Worm (Caenorhabditis elegans) whole organism, mixed stage, embryonic: ENCODE results near the gene Y94H6A.3.
A peak's percentile ranks its signal among the peaks of the same experiment; 100 is the strongest.

Experiments
- M03D4.4 ChIP-seq: sonication (generic microtip); optimal IDR thresholded peaks from 2 replicates; lab custom pipeline; 2017; ENCODE audit warnings: mild to moderate bottlenecking, missing genetic modification characterization, missing compliant biosample characterization
- bed-3 ChIP-seq: fragments of 200-800 bp; sonication (Bioruptor generic); optimal IDR thresholded peaks from 3 replicates; lab custom pipeline; 2018; ENCODE audit warnings: mild to moderate bottlenecking, missing genetic modification characterization, moderate library complexity, missing compliant biosample characterization
- blmp-1 ChIP-seq: fragments of 150-350 bp; optimal IDR thresholded peaks from 2 replicates; lab custom pipeline; 2014; ENCODE audit warnings: missing biosample characterization, missing genetic modification characterization
- ceh-39 ChIP-seq: fragments of 150-350 bp; optimal IDR thresholded peaks from 2 replicates; lab custom pipeline; 2014; ENCODE audit warnings: missing biosample characterization, missing genetic modification characterization
- ceh-43 ChIP-seq: fragments of 200-800 bp; sonication (Bioruptor generic); optimal IDR thresholded peaks from 2 replicates; lab custom pipeline; 2018; ENCODE audit warnings: mild to moderate bottlenecking, missing genetic modification characterization, moderate library complexity, missing compliant biosample characterization
- ceh-83 ChIP-seq: fragments of 200-800 bp; sonication (Bioruptor generic); optimal IDR thresholded peaks from 2 replicates; lab custom pipeline; 2018; ENCODE audit warnings: mild to moderate bottlenecking, missing genetic modification characterization, missing compliant biosample characterization
- ces-1 ChIP-seq: fragments of 150-350 bp; optimal IDR thresholded peaks from 2 replicates; lab custom pipeline; 2014; ENCODE audit warnings: missing biosample characterization, missing genetic modification reagents, missing genetic modification characterization
- cnd-1 ChIP-seq: fragments of 200-800 bp; sonication (Bioruptor generic); optimal IDR thresholded peaks from 2 replicates; lab custom pipeline; 2018; ENCODE audit warnings: mild to moderate bottlenecking, missing genetic modification characterization, missing compliant biosample characterization
- drap-1 ChIP-seq: fragments of 200-800 bp; sonication (Bioruptor generic); optimal IDR thresholded peaks from 3 replicates; lab custom pipeline; 2018; ENCODE audit warnings: mild to moderate bottlenecking, missing genetic modification characterization, missing compliant biosample characterization
- elt-1 ChIP-seq: sonication (generic microtip); optimal IDR thresholded peaks from 2 replicates; lab custom pipeline; 2017; ENCODE audit warnings: missing genetic modification characterization, mild to moderate bottlenecking, missing compliant biosample characterization, antibody characterized with exemption, moderate library complexity, borderline replicate concordance; ENCODE audit not compliant: insufficient read depth
- elt-3 ChIP-seq: fragments of 150-350 bp; optimal IDR thresholded peaks from 2 replicates; lab custom pipeline; 2014; ENCODE audit warnings: missing biosample characterization, missing genetic modification characterization
- flh-1 ChIP-seq: fragments of 200-800 bp; sonication (Bioruptor generic); optimal IDR thresholded peaks from 2 replicates; lab custom pipeline; 2018; ENCODE audit warnings: mild to moderate bottlenecking, missing genetic modification characterization, moderate library complexity, missing compliant biosample characterization
- ham-2 ChIP-seq: fragments of 200-800 bp; sonication (Bioruptor generic); optimal IDR thresholded peaks from 2 replicates; lab custom pipeline; 2018; ENCODE audit warnings: mild to moderate bottlenecking, missing genetic modification characterization, missing compliant biosample characterization
- hlh-1 ChIP-seq: fragments of 150-350 bp; optimal IDR thresholded peaks from 2 replicates; lab custom pipeline; 2014; ENCODE audit warnings: missing biosample characterization, missing genetic modification reagents, missing genetic modification characterization
- lin-13 ChIP-seq: fragments of 150-350 bp; optimal IDR thresholded peaks from 2 replicates; lab custom pipeline; 2014; ENCODE audit warnings: missing biosample characterization, missing genetic modification characterization
- lin-32 ChIP-seq: fragments of 200-800 bp; sonication (Bioruptor generic); optimal IDR thresholded peaks from 2 replicates; lab custom pipeline; 2018; ENCODE audit warnings: mild to moderate bottlenecking, missing genetic modification characterization, missing compliant biosample characterization
- lsy-2 ChIP-seq: fragments of 150-350 bp; optimal IDR thresholded peaks from 2 replicates; lab custom pipeline; 2014; ENCODE audit warnings: missing biosample characterization, missing genetic modification characterization
- mab-5 ChIP-seq: fragments of 150-350 bp; optimal IDR thresholded peaks from 2 replicates; lab custom pipeline; 2014; ENCODE audit warnings: missing biosample characterization, missing genetic modification characterization
- mep-1 ChIP-seq: fragments of 150-350 bp; optimal IDR thresholded peaks from 2 replicates; lab custom pipeline; 2017; ENCODE audit warnings: missing biosample characterization, missing genetic modification reagents, missing genetic modification characterization, inconsistent platforms
- mls-2 ChIP-seq: sonication (generic microtip); optimal IDR thresholded peaks from 2 replicates; lab custom pipeline; 2016; ENCODE audit warnings: mild to moderate bottlenecking, missing genetic modification characterization, moderate library complexity, missing compliant biosample characterization
- nhr-12 ChIP-seq: fragments of 150-350 bp; optimal IDR thresholded peaks from 2 replicates; lab custom pipeline; 2014; ENCODE audit warnings: missing biosample characterization, missing genetic modification characterization
- nhr-2 ChIP-seq: fragments of 150-350 bp; optimal IDR thresholded peaks from 2 replicates; lab custom pipeline; 2014; ENCODE audit warnings: missing biosample characterization, missing genetic modification characterization
- nhr-237 ChIP-seq: fragments of 150-350 bp; optimal IDR thresholded peaks from 2 replicates; lab custom pipeline; 2014; ENCODE audit warnings: missing biosample characterization, missing genetic modification characterization
- nhr-28 ChIP-seq: fragments of 150-350 bp; optimal IDR thresholded peaks from 2 replicates; lab custom pipeline; 2014; ENCODE audit warnings: missing biosample characterization, missing genetic modification characterization
- nhr-76 ChIP-seq: sonication (generic microtip); optimal IDR thresholded peaks from 2 replicates; lab custom pipeline; 2017; ENCODE audit warnings: missing biosample characterization, missing genetic modification characterization
- pha-4 ChIP-seq: fragments of 150-350 bp; optimal IDR thresholded peaks from 2 replicates; lab custom pipeline; 2018; ENCODE audit warnings: missing biosample characterization, missing genetic modification reagents, missing genetic modification characterization
- sem-2 ChIP-seq: fragments of 200-800 bp; sonication (Bioruptor generic); optimal IDR thresholded peaks from 2 replicates; lab custom pipeline; 2018; ENCODE audit warnings: mild to moderate bottlenecking, missing genetic modification characterization, missing compliant biosample characterization
- snpc-4 ChIP-seq: fragments of 150-350 bp; optimal IDR thresholded peaks from 2 replicates; lab custom pipeline; 2014; ENCODE audit warnings: missing biosample characterization, missing genetic modification characterization
- sptf-1 ChIP-seq: sonication (generic microtip); optimal IDR thresholded peaks from 2 replicates; lab custom pipeline; 2017; ENCODE audit warnings: mild to moderate bottlenecking, missing genetic modification characterization, moderate library complexity, missing compliant biosample characterization
- tbx-8 ChIP-seq: fragments of 200-800 bp; sonication (Bioruptor generic); optimal IDR thresholded peaks from 2 replicates; lab custom pipeline; 2018; ENCODE audit warnings: mild to moderate bottlenecking, missing genetic modification characterization, moderate library complexity, missing compliant biosample characterization
- unc-120 ChIP-seq: sonication (generic microtip); optimal IDR thresholded peaks from 2 replicates; lab custom pipeline; 2017; ENCODE audit warnings: missing genetic modification characterization, missing compliant biosample characterization; ENCODE audit not compliant: poor library complexity, severe bottlenecking
- unc-39 ChIP-seq: fragments of 150-350 bp; optimal IDR thresholded peaks from 2 replicates; lab custom pipeline; 2014; ENCODE audit warnings: missing biosample characterization, missing genetic modification characterization
- unc-62 ChIP-seq: fragments of 150-350 bp; optimal IDR thresholded peaks from 2 replicates; lab custom pipeline; 2014; ENCODE audit warnings: missing biosample characterization, missing genetic modification reagents, missing genetic modification characterization
- zip-8 ChIP-seq: fragments of 150-350 bp; optimal IDR thresholded peaks from 2 replicates; lab custom pipeline; 2014; ENCODE audit warnings: missing biosample characterization, missing genetic modification characterization
- ztf-11 ChIP-seq: fragments of 150-350 bp; optimal IDR thresholded peaks from 2 replicates; lab custom pipeline; 2014; ENCODE audit warnings: missing biosample characterization, missing genetic modification characterization

Gene Y94H6A.3

ce11 chrIV:2639666-2640273 is 36.5 kb upstream of the Y94H6A.3 start:
- no peak for TF ChIP-seq unc-62
- TF ChIP-seq flh-1, result peak; percentile 13
- no peak for TF ChIP-seq elt-1
- peak; percentile 59 for TF ChIP-seq mls-2 (tag; lab: Kevin White, UChicago)
- TF ChIP-seq nhr-12, result no peak
- TF ChIP-seq sptf-1 (tag; lab: Kevin White, UChicago), result peak; percentile 83
- no peak for TF ChIP-seq lin-13
- peak; percentile 50 for TF ChIP-seq bed-3
- TF ChIP-seq cnd-1, result peak; percentile 11
- no peak for TF ChIP-seq mep-1 (tag; lab: Kevin White, UChicago)
- TF ChIP-seq blmp-1 (tag; lab: Kevin White, UChicago), result no peak
- no peak for TF ChIP-seq ceh-43 (GFP tag; lab: Kevin White, UChicago)
- TF ChIP-seq ztf-11 (tag; lab: Kevin White, UChicago), result no peak
- peak; percentile 72 for TF ChIP-seq ceh-83 (GFP tag; lab: Kevin White, UChicago)
- no peak for TF ChIP-seq snpc-4
- no peak for TF ChIP-seq ceh-39
- peak; percentile 58 for TF ChIP-seq sem-2 (GFP tag; lab: Kevin White, UChicago)
- peak; percentile 7 for TF ChIP-seq tbx-8 (GFP tag; lab: Kevin White, UChicago)
- no peak for TF ChIP-seq pha-4
- TF ChIP-seq M03D4.4 (tag; lab: Kevin White, UChicago), result peak; percentile 52
- no peak for TF ChIP-seq unc-39 (tag; lab: Kevin White, UChicago)
- no peak for TF ChIP-seq elt-3 (tag; lab: Kevin White, UChicago)
- TF ChIP-seq nhr-2 (tag; lab: Kevin White, UChicago), result peak; percentile 90
- no peak for TF ChIP-seq nhr-237 (tag; lab: Kevin White, UChicago)
- TF ChIP-seq drap-1, result peak; percentile 25
- TF ChIP-seq nhr-76 (tag; lab: Kevin White, UChicago), result no peak
- TF ChIP-seq nhr-28, result no peak
- TF ChIP-seq zip-8 (tag; lab: Kevin White, UChicago), result peak; percentile 90
- TF ChIP-seq lsy-2 (tag; lab: Kevin White, UChicago), result no peak
- peak; percentile 49 for TF ChIP-seq unc-120
- TF ChIP-seq ham-2 (GFP tag; lab: Kevin White, UChicago), result peak; percentile 35
- TF ChIP-seq lin-32 (GFP tag; lab: Kevin White, UChicago), result peak; percentile 19
- no peak for TF ChIP-seq ces-1 (GFP tag; lab: Kevin White, UChicago)
- no peak for TF ChIP-seq hlh-1
- no peak for TF ChIP-seq mab-5 (tag; lab: Kevin White, UChicago)

- TF ChIP-seq sptf-1 (tag; lab: Kevin White, UChicago) (no peak), nhr-237 (tag; lab: Kevin White, UChicago) (peak; percentile 30), tbx-8 (GFP tag; lab: Kevin White, UChicago) (no peak), mep-1 (tag; lab: Kevin White, UChicago) (peak; percentile 61), drap-1 (no peak), lin-13 (peak; percentile 82), ces-1 (GFP tag; lab: Kevin White, UChicago) (peak; percentile 83), ceh-39 (peak; percentile 75), lsy-2 (tag; lab: Kevin White, UChicago) (peak; percentile 78), pha-4 (peak; percentile 74)
Observed at ce11 chrIV:2640950-2641349, 35.4 kb upstream of the Y94H6A.3 start, which contains the start of the genes mdf-2 and nduv-3. Gene mdf-2, minus strand, starts transcription at chrIV:2641125. Gene nduv-3, plus strand, starts transcription at chrIV:2641310.

- TF ChIP-seq pha-4, result no peak
- no peak for TF ChIP-seq mab-5 (tag; lab: Kevin White, UChicago)
- no peak for TF ChIP-seq ceh-39
- TF ChIP-seq unc-120, result no peak
- no peak for TF ChIP-seq ztf-11 (tag; lab: Kevin White, UChicago)
- TF ChIP-seq mep-1 (tag; lab: Kevin White, UChicago), result no peak
- no peak for TF ChIP-seq ces-1 (GFP tag; lab: Kevin White, UChicago)
Observed at ce11 chrIV:2642054-2642453, 34.3 kb upstream of the Y94H6A.3 start.

- TF ChIP-seq flh-1 (no peak), ceh-43 (GFP tag; lab: Kevin White, UChicago) (no peak), snpc-4 (no peak), nhr-12 (no peak), ham-2 (GFP tag; lab: Kevin White, UChicago) (no peak), hlh-1 (no peak), ceh-83 (GFP tag; lab: Kevin White, UChicago) (no peak), lin-13 (no peak), pha-4 (no peak), lin-32 (GFP tag; lab: Kevin White, UChicago) (no peak), ces-1 (GFP tag; lab: Kevin White, UChicago) (no peak), unc-39 (tag; lab: Kevin White, UChicago) (no peak), zip-8 (tag; lab: Kevin White, UChicago) (no peak)
- TF ChIP-seq, all 35 proteins: peak for 0
Observed at ce11 chrIV:2642673-2643072, 33.6 kb upstream of the Y94H6A.3 start, which contains the start of gene ric-8. Gene ric-8, plus strand, starts transcription at chrIV:2642973.
